Worm (Caenorhabditis elegans) whole organism, late embryonic: ENCODE measurements around the gene F44G4.5.

Experiments used
- F13H6.1 ChIP-seq: sonication (generic microtip); optimal IDR thresholded peaks from 2 replicates; lab custom pipeline; 2016; ENCODE audit warnings: missing genetic modification characterization, missing compliant biosample characterization
- ama-1 ChIP-seq: fragments of 150-350 bp; optimal IDR thresholded peaks from 2 replicates; lab custom pipeline; 2014
- ceh-24 ChIP-seq: sonication (generic microtip); optimal IDR thresholded peaks from 2 replicates; lab custom pipeline; 2016; ENCODE audit warnings: mild to moderate bottlenecking, missing genetic modification characterization, missing compliant biosample characterization
- ceh-9 ChIP-seq: sonication (generic microtip); optimal IDR thresholded peaks from 2 replicates; lab custom pipeline; 2016; ENCODE audit warnings: mild to moderate bottlenecking, missing genetic modification characterization, inconsistent platforms, missing compliant biosample characterization
- ets-4 ChIP-seq: sonication (generic microtip); optimal IDR thresholded peaks from 2 replicates; lab custom pipeline; 2016; ENCODE audit warnings: missing genetic modification characterization, missing compliant biosample characterization
- hlh-13 ChIP-seq: fragments of 200-800 bp; sonication (Bioruptor generic); optimal IDR thresholded peaks from 2 replicates; lab custom pipeline; 2018; ENCODE audit warnings: mild to moderate bottlenecking, missing genetic modification characterization, missing compliant biosample characterization
- hlh-15 ChIP-seq: sonication (generic microtip); optimal IDR thresholded peaks from 2 replicates; lab custom pipeline; 2016; ENCODE audit warnings: missing genetic modification characterization, missing compliant biosample characterization
- odd-2 ChIP-seq: sonication (generic microtip); optimal IDR thresholded peaks from 2 replicates; lab custom pipeline; 2017; ENCODE audit warnings: antibody characterized with exemption, mild to moderate bottlenecking, missing genetic modification characterization, missing compliant biosample characterization

- TF ChIP-seq F13H6.1 (tag; lab: Kevin White, UChicago): no peak
- TF ChIP-seq ets-4: no peak
- no peak for TF ChIP-seq ceh-24
- no peak for TF ChIP-seq ceh-9
- no peak for TF ChIP-seq odd-2 (tag; lab: Kevin White, UChicago)
- TF ChIP-seq hlh-15 (tag; lab: Kevin White, UChicago): no peak
- no peak for TF ChIP-seq ama-1 (lab: Kevin White, UChicago)
- TF ChIP-seq hlh-13 (GFP tag; lab: Kevin White, UChicago): no peak
Measured at ce11 chrII:9041306-9041705, 41.1 kb upstream of the F44G4.5 start, which contains the start of gene F37B12.3.
